Fruit fly (Drosophila melanogaster): ENCODE data around the gene Cdk12.

Cdk12 gene

DNA sequence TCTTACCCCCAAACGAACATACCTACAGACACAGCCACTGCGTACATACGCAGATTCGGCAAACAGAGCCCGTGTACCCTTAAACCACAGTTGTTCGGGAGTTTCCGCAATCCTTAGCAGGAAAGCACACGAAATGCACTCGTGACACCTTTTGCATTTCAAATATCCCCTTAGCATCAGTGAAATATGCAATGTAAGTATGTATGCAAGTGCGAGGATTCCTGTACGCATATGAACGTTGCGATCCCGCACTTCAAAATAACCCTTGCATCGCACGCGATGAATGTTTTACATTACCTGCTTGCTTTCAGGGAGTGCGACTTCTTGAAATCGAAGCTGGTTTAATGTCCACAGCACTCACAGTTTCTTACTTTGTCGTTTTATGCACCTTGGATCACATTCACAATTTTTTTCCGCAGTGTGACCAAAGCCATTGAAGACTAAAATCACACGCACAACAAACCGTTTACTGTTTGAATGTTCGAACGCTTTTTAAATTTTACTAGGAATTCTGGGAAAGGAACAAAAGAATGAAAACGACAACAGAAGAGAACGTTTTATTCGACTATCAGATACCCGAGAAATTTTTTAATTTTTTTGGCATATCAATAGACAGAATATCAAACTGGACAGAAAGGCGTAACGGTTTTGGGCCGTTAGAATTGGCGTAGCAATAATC is 17.3 kb downstream of the Cdk12 start, which contains the start of gene Mkrn1 (continued):
- TF ChIP-seq D (optimal IDR thresholded peaks at IDR 0.05) (peak; percentile 67), D (GFP tag; optimal IDR thresholded peaks at IDR 0.05) (no peak), Doc3 (GFP tag; IDR thresholded peaks at IDR 0.05; ENCODE audit: partially characterized antibody) (peak; percentile 29; the same call in 1 of the 3 replicates), CG6272 (GFP tag; IDR thresholded peaks at IDR 0.05) (no peak), pan (optimal IDR thresholded peaks at IDR 0.05) (no peak), pan (GFP tag; optimal IDR thresholded peaks at IDR 0.05 in 1 of 2, IDR thresholded peaks at IDR 0.05 in 1 of 2) (no peak), usp (GFP tag; optimal IDR thresholded peaks at IDR 0.05) (no peak), B-H2 (GFP tag; optimal IDR thresholded peaks at IDR 0.05) (no peak), vvl (GFP tag; IDR thresholded peaks at IDR 0.05) (no peak), CG11723 (GFP tag; optimal IDR thresholded peaks at IDR 0.05) (no peak), ranshi (GFP tag; IDR thresholded peaks at IDR 0.05) (no peak), HLHmδ (GFP tag; optimal IDR thresholded peaks at IDR 0.05) (no peak), CG3847 (GFP tag; IDR thresholded peaks at IDR 0.05) (no peak), CG4730 (GFP tag; IDR thresholded peaks at IDR 0.05) (no peak), CG14710 (tag; optimal IDR thresholded peaks at IDR 0.05) (peak; percentile 44), Doc2 (GFP tag; IDR thresholded peaks at IDR 0.05) (no peak), Nf-YC (tag; optimal IDR thresholded peaks at IDR 0.05) (no peak), Dip2 (GFP tag; IDR thresholded peaks at IDR 0.05) (no peak), HLH3B (GFP tag; IDR thresholded peaks at IDR 0.05) (no peak), gcm2 (GFP tag; optimal IDR thresholded peaks at IDR 0.05) (no peak), Awh (GFP tag; IDR thresholded peaks at IDR 0.05) (no peak), sqz (GFP tag; optimal IDR thresholded peaks at IDR 0.05) (no peak), kay (GFP tag; optimal IDR thresholded peaks at IDR 0.05) (no peak), CG11085 (GFP tag; IDR thresholded peaks at IDR 0.05) (no peak), pzg (GFP tag; optimal IDR thresholded peaks at IDR 0.05) (peak; percentile 72), CG15514 (GFP tag; optimal IDR thresholded peaks at IDR 0.05) (no peak), her (GFP tag; optimal IDR thresholded peaks at IDR 0.05) (no peak), CG13624 (GFP tag; optimal IDR thresholded peaks at IDR 0.05) (no peak), CG34422 (GFP tag; IDR thresholded peaks at IDR 0.05) (no peak), NK7.1 (GFP tag; optimal IDR thresholded peaks at IDR 0.05) (no peak), CG1024 (GFP tag; IDR thresholded peaks at IDR 0.05) (no peak), caup (GFP tag; optimal IDR thresholded peaks at IDR 0.05; ENCODE audit: severe bottlenecking) (no peak), CG10462 (GFP tag; optimal IDR thresholded peaks at IDR 0.05) (no peak), twi (tag; optimal IDR thresholded peaks at IDR 0.05) (no peak), HmgD (GFP tag; optimal IDR thresholded peaks at IDR 0.05) (peak; percentile 44), CG42726 (GFP tag; IDR thresholded peaks at IDR 0.05; ENCODE audit: partially characterized antibody) (peak; percentile 51; the same call in 1 of the 2 replicates), Med (GFP tag) (no peak), mld (GFP tag; IDR thresholded peaks at IDR 0.05; ENCODE audit: partially characterized antibody) (peak; percentile 78), ara (GFP tag; IDR thresholded peaks at IDR 0.05) (no peak), TFAM (GFP tag; optimal IDR thresholded peaks at IDR 0.05) (no peak), CG6683 (GFP tag; optimal IDR thresholded peaks at IDR 0.05) (no peak), ttk (GFP tag; IDR thresholded peaks at IDR 0.05) (no peak), CG31441 (GFP tag; IDR thresholded peaks at IDR 0.05) (no peak)

All from whole organism, embryonic.